Worm (Caenorhabditis elegans) whole organism, L1 larva: ENCODE results near the gene npa-1.

Experiments used
- C16A3.4 ChIP-seq: fragments of 150-350 bp; optimal IDR thresholded peaks from 2 replicates; lab custom pipeline; 2014; ENCODE audit warnings: missing biosample characterization, missing genetic modification characterization
- C34B4.2 ChIP-seq: sonication (generic microtip); optimal IDR thresholded peaks from 2 replicates; lab custom pipeline; 2017; ENCODE audit warnings: mild to moderate bottlenecking, missing genetic modification characterization, missing compliant biosample characterization
- F16B12.6 ChIP-seq: fragments of 150-350 bp; optimal IDR thresholded peaks from 2 replicates; lab custom pipeline; 2014; ENCODE audit warnings: missing biosample characterization, missing genetic modification characterization
- Y116A8C.19 ChIP-seq: sonication (generic microtip); optimal IDR thresholded peaks from 2 replicates; lab custom pipeline; 2016; ENCODE audit warnings: missing compliant biosample characterization, missing genetic modification characterization, borderline replicate concordance
- aha-1 ChIP-seq: fragments of 150-350 bp; optimal IDR thresholded peaks from 2 replicates; lab custom pipeline; 2014; ENCODE audit warnings: missing biosample characterization, missing genetic modification characterization
- aly-2 ChIP-seq: fragments of 150-350 bp; optimal IDR thresholded peaks from 2 replicates; lab custom pipeline; 2014; ENCODE audit warnings: missing biosample characterization, missing genetic modification characterization
- ama-1 ChIP-seq: fragments of 150-350 bp; optimal IDR thresholded peaks from 2 replicates; lab custom pipeline; 2014
- blmp-1 ChIP-seq: fragments of 150-350 bp; optimal IDR thresholded peaks from 2 replicates; lab custom pipeline; 2014; ENCODE audit warnings: missing biosample characterization, missing genetic modification characterization
- ces-1 ChIP-seq: fragments of 150-350 bp; optimal IDR thresholded peaks from 2 replicates; lab custom pipeline; 2014; ENCODE audit warnings: missing biosample characterization, missing genetic modification reagents, missing genetic modification characterization
- dpl-1 ChIP-seq, 3 experiments: fragments of 150-350 bp in 2 of 3; sonication (generic microtip) in 1 of 3; optimal IDR thresholded peaks; 2 replicates each; lab custom pipeline; 2014 to 2017; ENCODE audit warnings: missing biosample characterization in 3 of 3, missing genetic modification characterization in 3 of 3, missing genetic modification reagents in 3 of 3
- efl-1 ChIP-seq, 4 experiments: fragments of 150-350 bp; optimal IDR thresholded peaks in 3 of 4; peaks in 1 of 4; 1 replicate in 1 of 4; 2 replicates in 3 of 4; lab custom pipeline; 2014; ENCODE audit warnings: missing biosample characterization in 2 of 4, missing genetic modification characterization in 2 of 4, missing genetic modification reagents in 2 of 4
- efl-3 ChIP-seq: fragments of 200-800 bp; sonication (Bioruptor generic); optimal IDR thresholded peaks from 2 replicates; lab custom pipeline; 2018; ENCODE audit warnings: mild to moderate bottlenecking, missing genetic modification characterization, missing compliant biosample characterization
- egl-27 ChIP-seq, 2 experiments: fragments of 150-350 bp in 1 of 2; sonication (generic microtip); optimal IDR thresholded peaks; 3 replicates each; lab custom pipeline; 2017 to 2018; ENCODE audit warnings: missing biosample characterization in 2 of 2, missing genetic modification characterization in 2 of 2, missing genetic modification reagents in 2 of 2
- elt-2 ChIP-seq: sonication (generic microtip); optimal IDR thresholded peaks from 2 replicates; lab custom pipeline; 2016; ENCODE audit warnings: missing genetic modification characterization, mild to moderate bottlenecking, inconsistent platforms, missing compliant biosample characterization, missing genetic modification reagents
- elt-3 ChIP-seq, 6 experiments: fragments of 150-350 bp in 1 of 6; sonication (generic microtip); optimal IDR thresholded peaks; 2 replicates each; lab custom pipeline; 2017 to 2018; ENCODE audit warnings: missing biosample characterization in 6 of 6, missing genetic modification characterization in 6 of 6, inconsistent platforms in 1 of 6
- irx-1 ChIP-seq: sonication (generic microtip); optimal IDR thresholded peaks from 2 replicates; lab custom pipeline; 2016; ENCODE audit warnings: missing genetic modification characterization, missing compliant biosample characterization
- isw-1 ChIP-seq: fragments of 200-800 bp; sonication (Bioruptor generic); IDR thresholded peaks from 2 replicates; pipeline ENCODE4 v1.3.6; 2022; ENCODE audit warnings: missing genetic modification characterization, missing compliant biosample characterization
- lin-13 ChIP-seq: fragments of 150-350 bp; optimal IDR thresholded peaks from 2 replicates; lab custom pipeline; 2014; ENCODE audit warnings: missing biosample characterization, missing genetic modification reagents, missing genetic modification characterization
- lin-14 ChIP-seq: fragments of 200-800 bp; sonication (Bioruptor generic); optimal IDR thresholded peaks from 2 replicates; lab custom pipeline; 2018; ENCODE audit warnings: mild to moderate bottlenecking, missing genetic modification characterization, moderate library complexity, missing compliant biosample characterization
- lin-15B ChIP-seq: fragments of 150-350 bp; sonication (generic microtip); optimal IDR thresholded peaks from 3 replicates; lab custom pipeline; 2014; ENCODE audit warnings: missing biosample characterization, missing genetic modification characterization
- lin-39 ChIP-seq: fragments of 150-350 bp; optimal IDR thresholded peaks from 2 replicates; lab custom pipeline; 2014; ENCODE audit warnings: missing biosample characterization, missing genetic modification reagents, missing genetic modification characterization
- mef-2 ChIP-seq: fragments of 150-350 bp; optimal IDR thresholded peaks from 2 replicates; lab custom pipeline; 2014; ENCODE audit warnings: missing biosample characterization, missing genetic modification characterization
- nhr-12 ChIP-seq: sonication (generic microtip); optimal IDR thresholded peaks from 2 replicates; lab custom pipeline; 2017; ENCODE audit warnings: missing biosample characterization, missing genetic modification characterization
- nhr-20 ChIP-seq: sonication (generic microtip); optimal IDR thresholded peaks from 2 replicates; lab custom pipeline; 2016; ENCODE audit warnings: mild to moderate bottlenecking, missing genetic modification characterization, missing compliant biosample characterization
- nhr-237 ChIP-seq: fragments of 150-350 bp; optimal IDR thresholded peaks from 2 replicates; lab custom pipeline; 2014; ENCODE audit warnings: missing biosample characterization, missing genetic modification characterization
- nhr-47 ChIP-seq: sonication (generic microtip); optimal IDR thresholded peaks from 2 replicates; lab custom pipeline; 2016; ENCODE audit warnings: mild to moderate bottlenecking, missing genetic modification characterization, moderate library complexity, missing compliant biosample characterization
- nhr-71 ChIP-seq: sonication (generic microtip); optimal IDR thresholded peaks from 2 replicates; lab custom pipeline; 2016; ENCODE audit warnings: mild to moderate bottlenecking, missing genetic modification characterization, moderate library complexity, missing compliant biosample characterization
- nhr-76 ChIP-seq: sonication (generic microtip); optimal IDR thresholded peaks from 2 replicates; lab custom pipeline; 2017; ENCODE audit warnings: missing biosample characterization, missing genetic modification characterization
- nhr-84 ChIP-seq: sonication (generic microtip); optimal IDR thresholded peaks from 2 replicates; lab custom pipeline; 2017; ENCODE audit warnings: missing biosample characterization, missing genetic modification characterization
- nhr-90 ChIP-seq: sonication (generic microtip); optimal IDR thresholded peaks from 2 replicates; lab custom pipeline; 2016; ENCODE audit warnings: mild to moderate bottlenecking, missing genetic modification characterization, missing compliant biosample characterization; ENCODE audit not compliant: poor library complexity
- pax-3 ChIP-seq: fragments of 200-800 bp; sonication (Bioruptor generic); optimal IDR thresholded peaks from 2 replicates; lab custom pipeline; 2018; ENCODE audit warnings: mild to moderate bottlenecking, missing genetic modification characterization, moderate library complexity, missing compliant biosample characterization
- rnt-1 ChIP-seq: sonication (generic microtip); optimal IDR thresholded peaks from 2 replicates; lab custom pipeline; 2016; ENCODE audit warnings: mild to moderate bottlenecking, missing genetic modification characterization, moderate library complexity, missing compliant biosample characterization
- snpc-4 ChIP-seq: fragments of 150-350 bp; optimal IDR thresholded peaks from 2 replicates; lab custom pipeline; 2014; ENCODE audit warnings: missing biosample characterization, missing genetic modification characterization
- snu-23 ChIP-seq: sonication (generic microtip); optimal IDR thresholded peaks from 2 replicates; lab custom pipeline; 2016; ENCODE audit warnings: missing genetic modification characterization, missing compliant biosample characterization
- sox-4 ChIP-seq: sonication (generic microtip); optimal IDR thresholded peaks from 2 replicates; lab custom pipeline; 2016; ENCODE audit warnings: missing genetic modification characterization, missing compliant biosample characterization
- sptf-1 ChIP-seq: fragments of 150-350 bp; optimal IDR thresholded peaks from 2 replicates; lab custom pipeline; 2014; ENCODE audit warnings: missing biosample characterization, missing genetic modification characterization
- swsn-7 ChIP-seq: sonication (generic microtip); optimal IDR thresholded peaks from 2 replicates; lab custom pipeline; 2016; ENCODE audit warnings: missing genetic modification characterization, missing compliant biosample characterization
- unc-30 ChIP-seq: sonication (generic microtip); optimal IDR thresholded peaks from 2 replicates; lab custom pipeline; 2017; ENCODE audit warnings: missing biosample characterization, missing genetic modification characterization
- unc-62 ChIP-seq: fragments of 150-350 bp; optimal IDR thresholded peaks from 2 replicates; lab custom pipeline; 2014; ENCODE audit warnings: missing biosample characterization, missing genetic modification reagents, missing genetic modification characterization
- unc-86 ChIP-seq: sonication (generic microtip); optimal IDR thresholded peaks from 2 replicates; lab custom pipeline; 2016; ENCODE audit warnings: missing genetic modification characterization, missing compliant biosample characterization
- vab-15 ChIP-seq: sonication (generic microtip); optimal IDR thresholded peaks from 2 replicates; lab custom pipeline; 2017; ENCODE audit warnings: missing genotype, mild to moderate bottlenecking, missing genetic modification characterization, missing compliant biosample characterization

Gene npa-1

DNA sequence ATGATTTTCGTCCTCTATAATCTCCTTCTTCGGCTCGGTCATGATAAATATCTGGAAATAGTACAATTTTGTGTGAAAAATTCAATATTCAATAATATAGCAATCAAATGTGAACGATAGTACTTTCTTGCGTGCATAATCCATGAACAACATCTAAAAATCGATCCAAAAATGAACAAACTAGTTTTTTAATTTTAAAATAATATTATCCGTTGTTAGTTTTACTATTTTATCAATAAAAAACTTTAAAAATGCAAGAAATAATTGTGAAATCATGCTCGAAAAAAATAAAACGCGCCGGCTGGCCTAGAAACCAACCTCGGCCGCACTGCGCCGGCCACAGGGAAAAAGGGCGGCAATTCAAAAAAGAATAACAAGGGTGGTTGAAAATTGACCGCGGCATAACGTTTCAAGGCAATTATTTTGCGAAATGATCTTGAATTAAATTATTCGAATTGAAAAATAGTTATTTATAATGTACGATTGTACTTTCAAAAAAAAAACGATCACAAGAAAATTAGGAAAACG lies 9.1 kb downstream of the npa-1 start, which contains the start of gene mys-1 (continued):
- TF ChIP-seq lin-13 (GFP tag; lab: Kevin White, UChicago) (peak; percentile 34), C34B4.2 (tag; lab: Kevin White, UChicago) (no peak), snpc-4 (tag; lab: Kevin White, UChicago) (peak; percentile 17), nhr-47 (peak; percentile 83), nhr-84 (tag; lab: Kevin White, UChicago) (no peak), efl-3 (GFP tag; lab: Kevin White, UChicago) (no peak), sox-4 (peak; percentile 73), F16B12.6 (tag; lab: Kevin White, UChicago) (peak; percentile 7), unc-62 (GFP tag; lab: Kevin White, UChicago) (no peak), lin-15B (tag; lab: Kevin White, UChicago) (peak; percentile 43), unc-86 (tag; lab: Kevin White, UChicago) (peak; percentile 59), isw-1 (GFP tag; lab: Robert Waterston, UW) (peak; percentile 35; the same call in 1 of the 2 replicates), vab-15 (tag; lab: Kevin White, UChicago) (no peak), ces-1 (GFP tag; lab: Kevin White, UChicago) (no peak), lin-39 (tag; lab: Kevin White, UChicago) (peak; percentile 29), efl-1 (optimal IDR thresholded peaks at IDR 0.05; lab: Kevin White, UChicago) (peak; percentile 93 to 94), efl-1 (GFP tag; optimal IDR thresholded peaks at IDR 0.05 in 1 of 2; lab: Kevin White, UChicago) (peak; percentile 93 to 99), nhr-71 (peak; percentile 83), nhr-237 (no peak), mef-2 (no peak), unc-30 (no peak), aly-2 (tag; lab: Kevin White, UChicago) (no peak), elt-2 (no peak), nhr-76 (tag; lab: Kevin White, UChicago) (no peak), nhr-12 (tag; lab: Kevin White, UChicago) (no peak), swsn-7 (tag; lab: Kevin White, UChicago) (peak; percentile 69), snu-23 (GFP tag; lab: Kevin White, UChicago) (peak; percentile 62), irx-1 (peak; percentile 76), aha-1 (no peak), pax-3 (tag; lab: Kevin White, UChicago) (peak; percentile 78), Y116A8C.19 (tag; lab: Kevin White, UChicago) (peak; percentile 38), C16A3.4 (tag; lab: Kevin White, UChicago) (peak; percentile 32), egl-27 (tag; optimal IDR thresholded peaks at IDR 0.05; lab: Kevin White, UChicago) (no peak)
- TF ChIP-seq, all 84 proteins: peak for 43

DNA sequence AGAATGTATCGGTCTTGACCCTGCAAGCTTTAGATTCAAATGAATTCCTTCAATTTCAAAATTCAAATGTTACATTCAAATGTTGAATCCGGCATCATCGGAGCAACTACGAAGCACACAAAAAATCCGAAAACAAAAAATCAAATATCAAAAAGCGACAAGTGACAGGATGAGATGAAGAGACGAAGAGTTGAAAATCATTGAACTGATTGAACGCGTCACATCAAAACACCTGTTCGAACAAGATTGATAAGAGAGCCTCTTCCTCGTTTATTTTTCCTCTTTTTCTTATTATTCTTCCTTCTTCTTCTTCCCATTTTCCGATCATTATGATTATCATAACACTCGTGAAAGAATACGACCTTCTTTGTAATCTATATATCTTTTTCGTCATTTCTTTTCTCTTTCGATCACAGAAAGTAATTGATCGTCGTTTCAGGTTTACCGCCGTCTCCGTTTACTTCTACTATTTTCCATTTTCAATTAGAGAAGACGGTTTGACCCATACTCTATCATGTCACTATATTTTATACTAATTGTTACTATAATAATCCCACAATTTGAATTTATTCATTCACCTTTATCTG lies 10.0 kb downstream of the npa-1 start, which contains the start of gene VC5.2:
Gene VC5.2, plus strand, starts transcription at position 439 of the 587 bp plus-strand sequence.
- TF ChIP-seq C34B4.2 (tag; lab: Kevin White, UChicago) = no peak
- TF ChIP-seq nhr-90 (tag; lab: Kevin White, UChicago) = no peak
- TF ChIP-seq ama-1 (lab: Kevin White, UChicago) = no peak
- peak; percentile 32 for TF ChIP-seq nhr-20
- TF ChIP-seq sptf-1 (tag; lab: Kevin White, UChicago) = no peak
- peak; percentile 56 for TF ChIP-seq lin-14 (GFP tag; lab: Kevin White, UChicago)
- peak; percentile 28 for TF ChIP-seq rnt-1 (tag; lab: Kevin White, UChicago)
- TF ChIP-seq elt-3 (tag; optimal IDR thresholded peaks at IDR 0.05; lab: Kevin White, UChicago) = peak in 1 of 6 experiments; percentile 43
- TF ChIP-seq dpl-1 (GFP tag; optimal IDR thresholded peaks at IDR 0.05; lab: Kevin White, UChicago) = peak in 1 of 3 experiments; percentile 1
- peak; percentile 79 for TF ChIP-seq blmp-1 (tag; lab: Kevin White, UChicago)
- TF ChIP-seq, all 84 proteins: peak for 6
